Fruit fly (Drosophila melanogaster): ENCODE data around the gene TSG101.

Gene TSG101

DNA sequence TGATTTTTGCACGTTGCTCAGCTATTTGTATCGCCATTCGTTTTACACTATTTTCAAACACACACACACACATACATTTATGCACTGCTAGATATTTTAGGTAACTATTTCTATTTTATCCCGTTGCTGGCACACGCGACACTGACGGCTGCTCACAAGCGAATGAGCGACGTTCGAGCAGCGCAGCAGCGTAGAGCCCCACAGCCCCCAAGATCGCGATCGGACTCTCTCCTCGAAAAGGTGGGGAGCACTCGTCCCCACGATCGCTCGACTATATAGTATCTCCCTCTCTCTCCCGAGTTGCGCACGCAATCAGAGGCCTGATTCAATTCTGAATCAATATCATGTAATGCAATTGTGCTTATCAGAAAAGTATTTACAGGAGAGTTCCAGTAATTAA is 42.1 kb upstream of the TSG101 start (continued):
- peak; percentile 10; the same call in 1 of the 2 replicates for TF ChIP-seq CG13287 (GFP tag; IDR thresholded peaks at IDR 0.05; ENCODE audit: partially characterized antibody)
- TF ChIP-seq trh (GFP tag; optimal IDR thresholded peaks at IDR 0.05), result no peak
- no peak for TF ChIP-seq D (optimal IDR thresholded peaks at IDR 0.05)
- no peak for TF ChIP-seq D (GFP tag; optimal IDR thresholded peaks at IDR 0.05)
- TF ChIP-seq CG8281 (tag; optimal IDR thresholded peaks at IDR 0.05), result no peak
- no peak for TF ChIP-seq CG11093 (GFP tag; IDR thresholded peaks at IDR 0.05)
- TF ChIP-seq CG4617 (GFP tag; optimal IDR thresholded peaks at IDR 0.05; ENCODE audit: borderline replicate concordance), result no peak
- TF ChIP-seq Bdp1 (GFP tag; optimal IDR thresholded peaks at IDR 0.05), result no peak
- TF ChIP-seq CG3847 (GFP tag; IDR thresholded peaks at IDR 0.05), result no peak
- no peak for TF ChIP-seq CG12104 (GFP tag; optimal IDR thresholded peaks at IDR 0.05)
- no peak for TF ChIP-seq Sox100B (GFP tag; optimal IDR thresholded peaks at IDR 0.05)
- peak; percentile 43; the same call in 1 of the 2 replicates for TF ChIP-seq CG32532 (GFP tag; IDR thresholded peaks at IDR 0.05)
- TF ChIP-seq pan (optimal IDR thresholded peaks at IDR 0.05), result no peak
- peak in 1 of 2 experiments; percentile 28 for TF ChIP-seq pan (GFP tag; optimal IDR thresholded peaks at IDR 0.05 in 1 of 2, IDR thresholded peaks at IDR 0.05 in 1 of 2)
- no peak for TF ChIP-seq al (GFP tag; IDR thresholded peaks at IDR 0.05)
- TF ChIP-seq CG17802 (tag; optimal IDR thresholded peaks at IDR 0.05), result no peak
- peak; percentile 7 for TF ChIP-seq Meics (GFP tag; optimal IDR thresholded peaks at IDR 0.05)
- TF ChIP-seq CG12219 (GFP tag; optimal IDR thresholded peaks at IDR 0.05), result no peak
- no peak for TF ChIP-seq wek (GFP tag; optimal IDR thresholded peaks at IDR 0.05)
- no peak for TF ChIP-seq NfI (GFP tag; optimal IDR thresholded peaks at IDR 0.05)
- no peak for TF ChIP-seq Blimp-1 (GFP tag; optimal IDR thresholded peaks at IDR 0.05)
- no peak for TF ChIP-seq peb (GFP tag; IDR thresholded peaks at IDR 0.05)
- no peak for TF ChIP-seq CG14965 (GFP tag; optimal IDR thresholded peaks at IDR 0.05; ENCODE audit: borderline replicate concordance)
- no peak; the same call in 1 of the 2 replicates for TF ChIP-seq inv (GFP tag; IDR thresholded peaks at IDR 0.05; ENCODE audit: partially characterized antibody)
- peak; percentile 11 for TF ChIP-seq CG1233 (GFP tag; optimal IDR thresholded peaks at IDR 0.05)
- TF ChIP-seq Side (GFP tag; optimal IDR thresholded peaks at IDR 0.05), result no peak
- TF ChIP-seq zf30C (GFP tag; optimal IDR thresholded peaks at IDR 0.05), result peak; percentile 39
- TF ChIP-seq H2.0 (GFP tag; IDR thresholded peaks at IDR 0.05), result no peak
- TF ChIP-seq seq (GFP tag; IDR thresholded peaks at IDR 0.05), result no peak
- TF ChIP-seq croc (GFP tag; conservative IDR thresholded peaks at IDR 0.05), result no peak
- TF ChIP-seq fd102C (GFP tag; optimal IDR thresholded peaks at IDR 0.05), result no peak
- TF ChIP-seq zfh2 (GFP tag; optimal IDR thresholded peaks at IDR 0.05), result no peak
- TF ChIP-seq CG9932 (GFP tag; IDR thresholded peaks at IDR 0.05), result no peak
- TF ChIP-seq caup (GFP tag; optimal IDR thresholded peaks at IDR 0.05; ENCODE audit: severe bottlenecking), result peak; percentile 40
- TF ChIP-seq CG6791 (GFP tag; IDR thresholded peaks at IDR 0.05; ENCODE audit: partially characterized antibody), result no peak
- TF ChIP-seq HLH54F (GFP tag; optimal IDR thresholded peaks at IDR 0.05), result no peak
- no peak for TF ChIP-seq Ravus (GFP tag; IDR thresholded peaks at IDR 0.05)
- no peak for TF ChIP-seq CG7839 (tag; optimal IDR thresholded peaks at IDR 0.05)
- no peak for TF ChIP-seq wor (GFP tag; IDR thresholded peaks at IDR 0.05)
- TF ChIP-seq usp (GFP tag; optimal IDR thresholded peaks at IDR 0.05), result no peak
- no peak for TF ChIP-seq Doc3 (GFP tag; IDR thresholded peaks at IDR 0.05; ENCODE audit: partially characterized antibody)
- no peak for TF ChIP-seq CG7357 (GFP tag; IDR thresholded peaks at IDR 0.05)
- TF ChIP-seq CG6683 (GFP tag; optimal IDR thresholded peaks at IDR 0.05), result no peak
- TF ChIP-seq Dek (tag; optimal IDR thresholded peaks at IDR 0.05), result no peak
- TF ChIP-seq sd (tag; optimal IDR thresholded peaks at IDR 0.05), result no peak
- no peak for TF ChIP-seq CG8388 (GFP tag; optimal IDR thresholded peaks at IDR 0.05)
- no peak for TF ChIP-seq CkIIα-i1 (GFP tag; IDR thresholded peaks at IDR 0.05)
- no peak for TF ChIP-seq slou (GFP tag; optimal IDR thresholded peaks at IDR 0.05)
- TF ChIP-seq CG16815 (GFP tag; optimal IDR thresholded peaks at IDR 0.05), result no peak
- no peak for TF ChIP-seq TFAM (GFP tag; optimal IDR thresholded peaks at IDR 0.05)
- no peak for TF ChIP-seq CG12942 (GFP tag; optimal IDR thresholded peaks at IDR 0.05)
- TF ChIP-seq sug (tag; optimal IDR thresholded peaks at IDR 0.05), result peak; percentile 29
